Fruit fly (Drosophila melanogaster) whole organism, prepupa: Measurements from ENCODE around the gene CG14414.

Experiments used
- Blimp-1 ChIP-seq: fragments of 200-800 bp; sonication (Bioruptor generic); optimal IDR thresholded peaks from 3 replicates; lab custom pipeline; 2017; ENCODE audit warnings: missing biosample characterization, missing genetic modification characterization, mild to moderate bottlenecking, moderate library complexity, missing genetic modification reagents
- CG11762 ChIP-seq: fragments of 200-800 bp; sonication (Bioruptor generic); optimal IDR thresholded peaks from 3 replicates; lab custom pipeline; 2016; ENCODE audit warnings: missing biosample characterization, missing genetic modification characterization; ENCODE audit not compliant: insufficient read depth
- CG1621 ChIP-seq: fragments of 200-800 bp; sonication (Bioruptor generic); optimal IDR thresholded peaks from 3 replicates; lab custom pipeline; 2018; ENCODE audit warnings: missing biosample characterization, mild to moderate bottlenecking, missing genetic modification characterization
- CG31627 ChIP-seq: fragments of 200-800 bp; sonication (Bioruptor generic); optimal IDR thresholded peaks from 3 replicates; lab custom pipeline; 2016; ENCODE audit warnings: missing biosample characterization, missing genetic modification characterization
- CG32006 ChIP-seq: fragments of 200-800 bp; sonication (Bioruptor generic); optimal IDR thresholded peaks from 3 replicates; lab custom pipeline; 2017; ENCODE audit warnings: missing biosample characterization, mild to moderate bottlenecking, missing genetic modification characterization
- CG34406 ChIP-seq: fragments of 200-800 bp; sonication (Bioruptor generic); optimal IDR thresholded peaks from 3 replicates; lab custom pipeline; 2016; ENCODE audit warnings: missing biosample characterization, missing genetic modification characterization
- CG4318 ChIP-seq: fragments of 200-800 bp; sonication (Bioruptor generic); optimal IDR thresholded peaks from 3 replicates; lab custom pipeline; 2017; ENCODE audit warnings: missing biosample characterization, mild to moderate bottlenecking, missing genetic modification characterization
- CG6808 ChIP-seq: fragments of 200-800 bp; sonication (Bioruptor generic); optimal IDR thresholded peaks from 3 replicates; lab custom pipeline; 2017; ENCODE audit warnings: missing biosample characterization, missing genetic modification characterization, mild to moderate bottlenecking, moderate library complexity, missing genetic modification reagents
- Eip78C ChIP-seq: fragments of 200-800 bp; sonication (Bioruptor generic); peaks from one replicate; lab custom pipeline; 2016; ENCODE audit warnings: missing biosample characterization, missing genetic modification characterization
- Hr4 ChIP-seq: fragments of 200-800 bp; sonication (Bioruptor generic); optimal IDR thresholded peaks from 3 replicates; lab custom pipeline; 2016; ENCODE audit warnings: missing biosample characterization, missing genetic modification characterization
- fd85E ChIP-seq: fragments of 200-800 bp; sonication (Bioruptor generic); optimal IDR thresholded peaks from 3 replicates; lab custom pipeline; 2016; ENCODE audit warnings: missing biosample characterization, missing genetic modification characterization
- svp ChIP-seq: fragments of 200-800 bp; sonication (Bioruptor generic); peaks from one replicate; lab custom pipeline; 2016; ENCODE audit warnings: missing biosample characterization, missing genetic modification characterization

DNA sequence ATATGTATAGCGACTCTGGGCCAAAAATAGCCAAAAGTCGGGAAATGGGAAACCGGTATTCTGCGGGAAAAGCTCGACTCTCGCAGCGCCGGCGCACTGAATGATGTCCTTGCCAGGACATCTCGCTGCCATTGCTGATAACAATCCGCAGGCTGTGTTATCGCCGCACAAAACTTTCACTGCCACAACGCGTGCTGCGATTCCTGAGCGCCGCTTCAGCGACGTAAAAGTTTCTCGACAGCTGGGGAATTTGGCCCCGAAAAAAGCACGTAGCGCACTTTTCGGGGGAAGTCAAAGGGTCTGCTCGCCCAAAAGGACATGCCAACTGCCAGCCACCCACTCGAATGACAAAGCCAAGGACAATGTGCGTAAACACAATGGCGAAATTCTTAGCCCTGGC, 19.0 kb downstream of the CG14414 start:
- no peak for TF ChIP-seq fd85E (GFP tag; lab: Kevin White, UChicago)
- no peak for TF ChIP-seq CG1621 (tag; lab: Kevin White, UChicago)
- no peak for TF ChIP-seq Blimp-1 (GFP tag; lab: Kevin White, UChicago)
- TF ChIP-seq svp, result no peak
- TF ChIP-seq CG31627, result no peak
- TF ChIP-seq CG34406 (GFP tag; lab: Kevin White, UChicago), result no peak
- no peak for TF ChIP-seq CG11762 (GFP tag; lab: Kevin White, UChicago)
- no peak for TF ChIP-seq Eip78C
- no peak for TF ChIP-seq CG32006 (GFP tag; lab: Kevin White, UChicago)
- TF ChIP-seq CG6808 (GFP tag; lab: Kevin White, UChicago), result no peak
- no peak for TF ChIP-seq CG4318 (GFP tag; lab: Kevin White, UChicago)
- no peak for TF ChIP-seq Hr4 (GFP tag; lab: Kevin White, UChicago)
